Fruit fly (Drosophila melanogaster): ENCODE measurements around the gene CG5895.

CG5895 gene

dm6 chr3L:16043045-16043781 lies 7.9 kb downstream of the CG5895 start (continued):
- TF ChIP-seq Dfd (GFP tag; optimal IDR thresholded peaks at IDR 0.05) (no peak), Nf-YB (GFP tag; optimal IDR thresholded peaks at IDR 0.05) (peak; percentile 48), CG17361 (GFP tag; IDR thresholded peaks at IDR 0.05) (peak; percentile 76; the same call in 2 of the 3 replicates), CG7357 (GFP tag; IDR thresholded peaks at IDR 0.05) (peak; percentile 18; the same call in 1 of the 3 replicates), insv (GFP tag; optimal IDR thresholded peaks at IDR 0.05) (no peak), CG43689 (GFP tag; IDR thresholded peaks at IDR 0.05) (no peak), Drgx (GFP tag; IDR thresholded peaks at IDR 0.05) (peak; percentile 73), CTCF (GFP tag; optimal IDR thresholded peaks at IDR 0.05) (no peak), CG10565 (GFP tag; optimal IDR thresholded peaks at IDR 0.05) (no peak), CHES-1-like (GFP tag; optimal IDR thresholded peaks at IDR 0.05) (no peak), Myb (GFP tag; optimal IDR thresholded peaks at IDR 0.05) (no peak), toy (GFP tag; IDR thresholded peaks at IDR 0.05) (no peak), Taf1 (GFP tag; IDR thresholded peaks at IDR 0.05) (no peak), klu (GFP tag; IDR thresholded peaks at IDR 0.05) (no peak), Ets65A (GFP tag) (no peak), Tbp (GFP tag; optimal IDR thresholded peaks at IDR 0.05) (no peak), CG1602 (GFP tag; optimal IDR thresholded peaks at IDR 0.05) (peak; percentile 6), twi (tag; optimal IDR thresholded peaks at IDR 0.05) (peak; percentile 43), D19A (tag; optimal IDR thresholded peaks at IDR 0.05) (peak; percentile 72), CoRest (tag; optimal IDR thresholded peaks at IDR 0.05) (peak; percentile 62), sim (GFP tag; IDR thresholded peaks at IDR 0.05) (no peak), GATAe (GFP tag; conservative IDR thresholded peaks at IDR 0.05) (no peak), CG6683 (GFP tag; optimal IDR thresholded peaks at IDR 0.05) (no peak), prd (optimal IDR thresholded peaks at IDR 0.05) (no peak), prd (GFP tag; IDR thresholded peaks at IDR 0.05) (peak; percentile 52; the same call in 1 of the 3 replicates), CG8924 (tag; optimal IDR thresholded peaks at IDR 0.05) (peak; percentile 25), CG3407 (GFP tag; optimal IDR thresholded peaks at IDR 0.05) (peak; percentile 48), ac (GFP tag; optimal IDR thresholded peaks at IDR 0.05) (peak; percentile 15), exex (tag; optimal IDR thresholded peaks at IDR 0.05) (no peak), CG1529 (GFP tag; optimal IDR thresholded peaks at IDR 0.05) (peak; percentile 30), HLHmδ (GFP tag; optimal IDR thresholded peaks at IDR 0.05) (no peak), sens (GFP tag) (peak; percentile 62), H2.0 (GFP tag; IDR thresholded peaks at IDR 0.05) (no peak), CG33213 (GFP tag; optimal IDR thresholded peaks at IDR 0.05) (no peak), caup (GFP tag; optimal IDR thresholded peaks at IDR 0.05; ENCODE audit: severe bottlenecking) (no peak), ase (GFP tag; IDR thresholded peaks at IDR 0.05) (no peak), CG7928 (GFP tag; optimal IDR thresholded peaks at IDR 0.05) (no peak), br (optimal IDR thresholded peaks at IDR 0.05) (no peak), CG6689 (GFP tag; IDR thresholded peaks at IDR 0.05) (peak; percentile 74), CG11695 (GFP tag; IDR thresholded peaks at IDR 0.05) (0 out of 3 replicates have a peak, but pooled peaks have one; percentile 48), jing (GFP tag; optimal IDR thresholded peaks at IDR 0.05) (no peak), zfh2 (GFP tag; optimal IDR thresholded peaks at IDR 0.05) (no peak), stc (GFP tag; IDR thresholded peaks at IDR 0.05) (0 out of 2 replicates have a peak, but pooled peaks have one; percentile 33), CG6654 (GFP tag; optimal IDR thresholded peaks at IDR 0.05) (no peak), CG17802 (tag; optimal IDR thresholded peaks at IDR 0.05) (no peak), trem (tag; optimal IDR thresholded peaks at IDR 0.05) (peak; percentile 51), Hr51 (GFP tag; optimal IDR thresholded peaks at IDR 0.05) (peak in 1 of 2 experiments; percentile 51), CG6854 (GFP tag; optimal IDR thresholded peaks at IDR 0.05) (no peak), CG8388 (GFP tag; optimal IDR thresholded peaks at IDR 0.05) (peak; percentile 44), CG12769 (tag; optimal IDR thresholded peaks at IDR 0.05) (no peak), B-H1 (GFP tag; IDR thresholded peaks at IDR 0.05) (no peak), Fer1 (GFP tag; optimal IDR thresholded peaks at IDR 0.05) (no peak)
